Fruit fly (Drosophila melanogaster): ENCODE data around the gene CG34266.
A peak's percentile ranks its signal among the peaks of the same experiment; 100 is the strongest.

CG34266 gene

DNA sequence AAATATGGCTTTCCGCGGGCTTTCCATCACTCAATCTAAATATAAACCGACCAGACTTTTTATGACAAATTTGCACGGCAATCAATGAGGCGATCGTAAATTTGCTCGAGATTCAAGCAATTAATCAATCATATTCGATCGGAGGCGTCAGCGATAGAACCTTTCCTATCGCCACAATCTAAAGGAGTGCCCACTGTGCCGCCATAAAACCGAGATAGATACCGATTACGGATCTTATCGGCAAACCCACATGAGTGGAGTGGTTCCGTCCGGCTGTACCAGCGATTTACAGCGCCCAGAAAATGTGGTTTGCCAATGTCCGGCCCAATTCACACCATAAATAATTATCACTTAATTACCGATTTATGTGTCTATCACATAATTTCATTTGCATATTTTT, 9.0 kb downstream of the CG34266 start:
- TF ChIP-seq CG32121 (GFP tag; IDR thresholded peaks at IDR 0.05) (no peak), CG8159 (tag; optimal IDR thresholded peaks at IDR 0.05) (no peak), CG17806 (tag; optimal IDR thresholded peaks at IDR 0.05) (no peak), CG13204 (GFP tag; optimal IDR thresholded peaks at IDR 0.05) (no peak), gl (tag; optimal IDR thresholded peaks at IDR 0.05) (no peak), CG10348 (GFP tag; IDR thresholded peaks at IDR 0.05) (no peak)

DNA sequence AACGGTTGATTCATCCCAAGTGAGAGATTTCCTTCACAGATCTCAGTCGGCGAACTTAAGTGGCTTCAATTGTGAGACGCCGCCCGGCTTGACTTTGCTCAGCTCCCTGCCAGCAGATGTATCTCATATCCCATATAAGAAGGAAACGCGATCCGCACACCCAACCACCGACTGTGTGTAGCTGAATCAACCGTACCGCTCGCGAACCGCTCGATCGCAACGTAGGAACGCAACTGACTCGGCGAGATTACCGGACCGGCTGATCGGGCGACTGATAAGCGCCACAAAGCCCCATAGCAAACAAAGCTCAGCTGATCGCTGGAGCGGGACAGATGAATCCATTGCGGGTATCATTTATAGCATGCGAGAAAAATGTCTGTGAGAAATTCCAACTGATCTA, 9.5 kb downstream of the CG34266 start, which contains the start of gene axo:
Gene axo, minus strand, starts transcription at position 185 of the 400 bp plus-strand sequence.
- TF ChIP-seq CG13204 (GFP tag; optimal IDR thresholded peaks at IDR 0.05) (peak; percentile 77), CG9948 (tag; optimal IDR thresholded peaks at IDR 0.05) (no peak)

DNA sequence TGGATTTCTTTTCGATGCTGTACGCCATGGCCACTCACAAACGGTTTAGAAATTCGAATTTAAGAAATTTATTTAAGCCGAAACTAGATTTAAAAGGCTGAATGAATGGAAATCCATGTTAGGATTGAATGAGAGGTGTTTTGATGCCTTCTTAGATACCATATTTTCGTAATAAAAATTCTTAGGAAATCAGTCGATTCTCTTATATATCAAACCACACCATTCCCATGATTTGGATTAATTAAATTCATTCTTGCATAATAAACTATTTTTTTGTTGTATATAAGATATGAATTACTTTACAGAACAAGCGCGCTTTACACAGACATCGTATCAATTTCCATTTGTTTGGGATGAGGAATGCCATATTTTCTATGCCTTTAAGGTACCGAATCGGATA, 11.0 kb downstream of the CG34266 start, which contains the start of gene CG7514:
Gene CG7514, minus strand, starts transcription at position 101 of the 400 bp plus-strand sequence.
- TF ChIP-seq CG9948 (tag; optimal IDR thresholded peaks at IDR 0.05) (no peak), rn (GFP tag; IDR thresholded peaks at IDR 0.05) (no peak), Pif1B (GFP tag; optimal IDR thresholded peaks at IDR 0.05) (no peak), D1 (tag; optimal IDR thresholded peaks at IDR 0.05) (no peak), Snoo (tag; optimal IDR thresholded peaks at IDR 0.05) (no peak), CG8301 (tag; optimal IDR thresholded peaks at IDR 0.05) (no peak), CG15710 (tag; optimal IDR thresholded peaks at IDR 0.05) (no peak), CG32121 (GFP tag; IDR thresholded peaks at IDR 0.05) (no peak), CG4496 (GFP tag; IDR thresholded peaks at IDR 0.05) (no peak), CG34367 (tag; optimal IDR thresholded peaks at IDR 0.05) (no peak)

DNA sequence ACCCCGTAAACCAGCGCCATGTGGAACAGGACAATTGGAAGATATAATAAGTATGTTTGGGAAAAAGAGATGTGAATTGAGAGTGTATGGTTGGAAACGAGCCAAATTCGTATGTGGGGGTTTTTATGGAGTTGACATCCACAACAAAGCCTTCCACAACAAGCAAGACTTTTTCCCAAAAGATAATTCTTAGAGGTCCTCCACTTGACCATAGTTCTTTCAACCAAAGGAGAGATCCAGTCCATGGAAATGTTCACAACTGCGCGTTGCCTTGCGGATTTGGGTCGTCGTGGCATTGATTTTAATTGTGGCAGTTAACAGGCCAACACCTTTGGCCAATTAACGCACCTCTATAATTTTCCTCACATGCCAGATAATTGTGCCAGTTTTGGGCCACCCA, 12.3 kb downstream of the CG34266 start, which contains the start of gene CG18418:
Gene CG18418, minus strand, starts transcription at position 101 of the 400 bp plus-strand sequence.
- TF ChIP-seq CG12605 (GFP tag; IDR thresholded peaks at IDR 0.05) (no peak), CG8159 (tag; optimal IDR thresholded peaks at IDR 0.05) (no peak), CG34367 (tag; optimal IDR thresholded peaks at IDR 0.05) (no peak), EcR (GFP tag; optimal IDR thresholded peaks at IDR 0.05) (no peak), CG14655 (GFP tag; optimal IDR thresholded peaks at IDR 0.05) (no peak), CG10348 (GFP tag; IDR thresholded peaks at IDR 0.05) (no peak)

- TF ChIP-seq rn (GFP tag; IDR thresholded peaks at IDR 0.05) (0 out of 2 replicates have a peak, but pooled peaks have one; percentile 24), CG10348 (GFP tag; IDR thresholded peaks at IDR 0.05) (no peak), CG34367 (tag; optimal IDR thresholded peaks at IDR 0.05) (peak; percentile 13), CG9948 (tag; optimal IDR thresholded peaks at IDR 0.05) (no peak), CG15710 (tag; optimal IDR thresholded peaks at IDR 0.05) (peak; percentile 43), CG17806 (tag; optimal IDR thresholded peaks at IDR 0.05) (peak; percentile 42), EcR (GFP tag; optimal IDR thresholded peaks at IDR 0.05) (no peak), CG12605 (GFP tag; IDR thresholded peaks at IDR 0.05) (peak; percentile 34; the same call in 1 of the 2 replicates), Ets98B (GFP tag; IDR thresholded peaks at IDR 0.05) (peak; percentile 60), CG4496 (GFP tag; IDR thresholded peaks at IDR 0.05) (peak; percentile 55; the same call in 1 of the 3 replicates), CG32121 (GFP tag; IDR thresholded peaks at IDR 0.05) (peak; percentile 40; the same call in 1 of the 2 replicates), CG13204 (GFP tag; optimal IDR thresholded peaks at IDR 0.05) (no peak), fd96Ca (GFP tag; IDR thresholded peaks at IDR 0.05) (no peak), CG14655 (GFP tag; optimal IDR thresholded peaks at IDR 0.05) (peak; percentile 43), gl (tag; optimal IDR thresholded peaks at IDR 0.05) (no peak), CG8301 (tag; optimal IDR thresholded peaks at IDR 0.05) (peak; percentile 36), Pif1B (GFP tag; optimal IDR thresholded peaks at IDR 0.05) (no peak), Snoo (tag; optimal IDR thresholded peaks at IDR 0.05) (peak; percentile 38), D1 (tag; optimal IDR thresholded peaks at IDR 0.05) (no peak), CG8159 (tag; optimal IDR thresholded peaks at IDR 0.05) (peak; percentile 38), Pif1A (GFP tag; optimal IDR thresholded peaks at IDR 0.05) (no peak)
Observed at dm6 chr3L:4690698-4691097, 13.1 kb downstream of the CG34266 start.

dm6 chr3L:4691775-4692174, 14.1 kb downstream of the CG34266 start:
- TF ChIP-seq CG8159 (tag; optimal IDR thresholded peaks at IDR 0.05) (peak; percentile 72), Ets98B (GFP tag; IDR thresholded peaks at IDR 0.05) (no peak), CG34367 (tag; optimal IDR thresholded peaks at IDR 0.05) (peak; percentile 15), Pif1B (GFP tag; optimal IDR thresholded peaks at IDR 0.05) (no peak), D1 (tag; optimal IDR thresholded peaks at IDR 0.05) (peak; percentile 25), CG8301 (tag; optimal IDR thresholded peaks at IDR 0.05) (peak; percentile 70), CG9948 (tag; optimal IDR thresholded peaks at IDR 0.05) (peak; percentile 77), CG15710 (tag; optimal IDR thresholded peaks at IDR 0.05) (peak; percentile 56), CG10348 (GFP tag; IDR thresholded peaks at IDR 0.05) (no peak), CG12605 (GFP tag; IDR thresholded peaks at IDR 0.05) (0 out of 2 replicates have a peak, but pooled peaks have one; percentile 12), Pif1A (GFP tag; optimal IDR thresholded peaks at IDR 0.05) (no peak), CG4496 (GFP tag; IDR thresholded peaks at IDR 0.05) (peak; percentile 69; the same call in 2 of the 3 replicates), fd96Ca (GFP tag; IDR thresholded peaks at IDR 0.05) (no peak), gl (tag; optimal IDR thresholded peaks at IDR 0.05) (no peak), CG32121 (GFP tag; IDR thresholded peaks at IDR 0.05) (no peak), Snoo (tag; optimal IDR thresholded peaks at IDR 0.05) (no peak), CG14655 (GFP tag; optimal IDR thresholded peaks at IDR 0.05) (peak; percentile 84), CG13204 (GFP tag; optimal IDR thresholded peaks at IDR 0.05) (no peak), rn (GFP tag; IDR thresholded peaks at IDR 0.05) (no peak), CG17806 (tag; optimal IDR thresholded peaks at IDR 0.05) (peak; percentile 65), EcR (GFP tag; optimal IDR thresholded peaks at IDR 0.05) (no peak)
